Worm (Caenorhabditis elegans) whole organism, L1 larva: Measurements from ENCODE around the gene R07E4.1.

Source experiments
- aly-2 ChIP-seq: fragments of 150-350 bp; optimal IDR thresholded peaks from 2 replicates; lab custom pipeline; 2014; ENCODE audit warnings: missing biosample characterization, missing genetic modification characterization
- lin-13 ChIP-seq: fragments of 150-350 bp; optimal IDR thresholded peaks from 2 replicates; lab custom pipeline; 2014; ENCODE audit warnings: missing biosample characterization, missing genetic modification reagents, missing genetic modification characterization
- lin-14 ChIP-seq: fragments of 200-800 bp; sonication (Bioruptor generic); optimal IDR thresholded peaks from 2 replicates; lab custom pipeline; 2018; ENCODE audit warnings: mild to moderate bottlenecking, missing genetic modification characterization, moderate library complexity, missing compliant biosample characterization
- mdl-1 ChIP-seq, 2 experiments: fragments of 150-350 bp; optimal IDR thresholded peaks; 2 replicates each; lab custom pipeline; 2014 to 2017; ENCODE audit warnings: missing biosample characterization in 2 of 2, missing genetic modification characterization in 2 of 2, inconsistent platforms in 1 of 2
- skn-1 ChIP-seq: fragments of 150-350 bp; optimal IDR thresholded peaks from 2 replicates; lab custom pipeline; 2014; ENCODE audit warnings: missing biosample characterization, missing genetic modification characterization
- snpc-4 ChIP-seq: fragments of 150-350 bp; optimal IDR thresholded peaks from 2 replicates; lab custom pipeline; 2014; ENCODE audit warnings: missing biosample characterization, missing genetic modification characterization
- zag-1 ChIP-seq: fragments of 150-350 bp; optimal IDR thresholded peaks from 2 replicates; lab custom pipeline; 2014; ENCODE audit warnings: missing biosample characterization, missing genetic modification characterization

- TF ChIP-seq lin-14 (GFP tag; lab: Kevin White, UChicago) (no peak), zag-1 (tag; lab: Kevin White, UChicago) (no peak), lin-13 (GFP tag; lab: Kevin White, UChicago) (no peak), aly-2 (tag; lab: Kevin White, UChicago) (no peak), mdl-1 (tag; optimal IDR thresholded peaks at IDR 0.05; lab: Kevin White, UChicago) (no peak), skn-1 (tag; lab: Kevin White, UChicago) (no peak), snpc-4 (tag; lab: Kevin White, UChicago) (no peak)
Measured at ce11 chrX:6004315-6004714, 45.4 kb downstream of the R07E4.1 start.
